Fruit fly (Drosophila melanogaster): ENCODE measurements around the gene slgA.

The slgA gene

dm6 chrX:21373659-21374426 is at the start of gene slgA (continued):
- no peak for TF ChIP-seq p53 (GFP tag; optimal IDR thresholded peaks at IDR 0.05)
- peak; percentile 18 for TF ChIP-seq chn (GFP tag; optimal IDR thresholded peaks at IDR 0.05)
- no peak for TF ChIP-seq Usf (GFP tag; optimal IDR thresholded peaks at IDR 0.05)
- peak; percentile 63 for TF ChIP-seq unc-4 (GFP tag; IDR thresholded peaks at IDR 0.05; ENCODE audit: partially characterized antibody)
- TF ChIP-seq CG11247 (GFP tag; IDR thresholded peaks at IDR 0.05) = no peak
- peak; percentile 86 for TF ChIP-seq pzg (GFP tag; optimal IDR thresholded peaks at IDR 0.05)
- peak; percentile 59 for TF ChIP-seq CG13624 (GFP tag; optimal IDR thresholded peaks at IDR 0.05)
- peak; percentile 45 for TF ChIP-seq CG6765 (GFP tag; optimal IDR thresholded peaks at IDR 0.05)
- TF ChIP-seq Doc3 (GFP tag; IDR thresholded peaks at IDR 0.05; ENCODE audit: partially characterized antibody) = peak; percentile 52; the same call in 1 of the 3 replicates
- TF ChIP-seq shn (GFP tag; optimal IDR thresholded peaks at IDR 0.05) = peak; percentile 25
- TF ChIP-seq tx (GFP tag; optimal IDR thresholded peaks at IDR 0.05) = no peak
- peak; percentile 58 for TF ChIP-seq NfI (GFP tag; optimal IDR thresholded peaks at IDR 0.05)
- no peak for TF ChIP-seq kni (GFP tag; optimal IDR thresholded peaks at IDR 0.05)
- no peak for TF ChIP-seq CG18619 (GFP tag; optimal IDR thresholded peaks at IDR 0.05)
- no peak for TF ChIP-seq Mes4 (GFP tag; optimal IDR thresholded peaks at IDR 0.05)
- TF ChIP-seq Hr51 (GFP tag; optimal IDR thresholded peaks at IDR 0.05) = peak in 1 of 2 experiments; percentile 64
- peak; percentile 82 for TF ChIP-seq Dref (GFP tag; IDR thresholded peaks at IDR 0.05)
- TF ChIP-seq pfk (GFP tag; optimal IDR thresholded peaks at IDR 0.05) = peak; percentile 14
- peak; percentile 23 for TF ChIP-seq phol (tag; optimal IDR thresholded peaks at IDR 0.05)
- TF ChIP-seq Blimp-1 (GFP tag; optimal IDR thresholded peaks at IDR 0.05) = no peak
- TF ChIP-seq ewg (GFP tag; optimal IDR thresholded peaks at IDR 0.05) = peak; percentile 13
- peak; percentile 17 for TF ChIP-seq CG12942 (GFP tag; optimal IDR thresholded peaks at IDR 0.05)
- peak; percentile 80 for TF ChIP-seq Dp (GFP tag; optimal IDR thresholded peaks at IDR 0.05)
- no peak for TF ChIP-seq CG6683 (GFP tag; optimal IDR thresholded peaks at IDR 0.05)
- TF ChIP-seq ac (GFP tag; optimal IDR thresholded peaks at IDR 0.05) = no peak
- TF ChIP-seq Spps (tag; optimal IDR thresholded peaks at IDR 0.05) = no peak
- TF ChIP-seq CG10267 (tag; optimal IDR thresholded peaks at IDR 0.05) = peak; percentile 94
- TF ChIP-seq ERR (GFP tag; optimal IDR thresholded peaks at IDR 0.05) = peak; percentile 28
- peak; percentile 34 for TF ChIP-seq CG8944 (GFP tag; optimal IDR thresholded peaks at IDR 0.05)
- no peak for TF ChIP-seq sima (GFP tag; optimal IDR thresholded peaks at IDR 0.05)
- peak; percentile 37 for TF ChIP-seq Sin3A (optimal IDR thresholded peaks at IDR 0.05)
- peak; percentile 72 for TF ChIP-seq vnd (GFP tag; IDR thresholded peaks at IDR 0.05; ENCODE audit: partially characterized antibody)
- peak; percentile 21 for TF ChIP-seq CG12071 (GFP tag; optimal IDR thresholded peaks at IDR 0.05)
- no peak for TF ChIP-seq ham (GFP tag; IDR thresholded peaks at IDR 0.05)
- TF ChIP-seq CG4707 (GFP tag; optimal IDR thresholded peaks at IDR 0.05) = no peak
- TF ChIP-seq HLH54F (GFP tag; optimal IDR thresholded peaks at IDR 0.05) = peak; percentile 64
- TF ChIP-seq Hand (GFP tag; optimal IDR thresholded peaks at IDR 0.05) = no peak
- TF ChIP-seq CG11723 (GFP tag; optimal IDR thresholded peaks at IDR 0.05) = no peak
- TF ChIP-seq dm (GFP tag; optimal IDR thresholded peaks at IDR 0.05) = peak; percentile 52
- TF ChIP-seq ato (GFP tag; IDR thresholded peaks at IDR 0.05; ENCODE audit: partially characterized antibody) = peak; percentile 31; the same call in 1 of the 2 replicates
- TF ChIP-seq BEAF-32 (GFP tag; optimal IDR thresholded peaks at IDR 0.05) = peak; percentile 83
- peak; percentile 48 for TF ChIP-seq CHES-1-like (GFP tag; optimal IDR thresholded peaks at IDR 0.05)
- TF ChIP-seq CG4282 (GFP tag; optimal IDR thresholded peaks at IDR 0.05) = no peak
- no peak for TF ChIP-seq Drgx (GFP tag; IDR thresholded peaks at IDR 0.05)
- TF ChIP-seq bsh (GFP tag; optimal IDR thresholded peaks at IDR 0.05) = no peak
- no peak for TF ChIP-seq CG11093 (GFP tag; IDR thresholded peaks at IDR 0.05)
- TF ChIP-seq TFAM (GFP tag; optimal IDR thresholded peaks at IDR 0.05) = no peak
- TF ChIP-seq Ets97D (GFP tag; optimal IDR thresholded peaks at IDR 0.05) = peak; percentile 84

All from whole organism, embryonic.